Worm (Caenorhabditis elegans) whole organism, L2 larva: ENCODE data around the gene nas-22.

ENCODE experiments used
- ZK546.5 ChIP-seq: sonication (generic microtip); optimal IDR thresholded peaks from 2 replicates; lab custom pipeline; 2017; ENCODE audit warnings: missing biosample characterization, missing genetic modification characterization
- lsy-2 ChIP-seq, 2 experiments: fragments of 150-350 bp in 1 of 2; sonication (generic microtip) in 1 of 2; optimal IDR thresholded peaks; 2 replicates each; lab custom pipeline; 2014 to 2017; ENCODE audit warnings: missing biosample characterization in 2 of 2, missing genetic modification characterization in 2 of 2
- nhr-10 ChIP-seq: sonication (generic microtip); optimal IDR thresholded peaks from 2 replicates; lab custom pipeline; 2017; ENCODE audit warnings: missing biosample characterization, missing genetic modification characterization
- nhr-12 ChIP-seq: fragments of 150-350 bp; optimal IDR thresholded peaks from 2 replicates; lab custom pipeline; 2014; ENCODE audit warnings: missing biosample characterization, missing genetic modification characterization
- nhr-23 ChIP-seq: fragments of 150-350 bp; optimal IDR thresholded peaks from 2 replicates; lab custom pipeline; 2014; ENCODE audit warnings: missing biosample characterization, missing genetic modification reagents, missing genetic modification characterization
- sem-4 ChIP-seq: fragments of 150-350 bp; optimal IDR thresholded peaks from 2 replicates; lab custom pipeline; 2014; ENCODE audit warnings: missing biosample characterization, missing genetic modification reagents, missing genetic modification characterization
- unc-39 ChIP-seq: fragments of 150-350 bp; optimal IDR thresholded peaks from 2 replicates; lab custom pipeline; 2014; ENCODE audit warnings: missing biosample characterization, missing genetic modification characterization
- ztf-4 ChIP-seq: fragments of 150-350 bp; optimal IDR thresholded peaks from 2 replicates; lab custom pipeline; 2014; ENCODE audit warnings: missing biosample characterization, missing genetic modification characterization

ce11 chrV:11527531-11527930, 53.0 kb downstream of the nas-22 start, which contains the start of gene ccch-1:
- TF ChIP-seq unc-39 (tag; lab: Kevin White, UChicago) (no peak), lsy-2 (tag; optimal IDR thresholded peaks at IDR 0.05; lab: Kevin White, UChicago) (no peak), sem-4 (no peak), nhr-23 (tag; lab: Kevin White, UChicago) (no peak), ZK546.5 (no peak), ztf-4 (tag; lab: Kevin White, UChicago) (no peak), nhr-12 (tag; lab: Kevin White, UChicago) (no peak), nhr-10 (tag; lab: Kevin White, UChicago) (no peak)
